Fruit fly (Drosophila melanogaster): ENCODE results near the gene CG15332.

CG15332 gene

DNA sequence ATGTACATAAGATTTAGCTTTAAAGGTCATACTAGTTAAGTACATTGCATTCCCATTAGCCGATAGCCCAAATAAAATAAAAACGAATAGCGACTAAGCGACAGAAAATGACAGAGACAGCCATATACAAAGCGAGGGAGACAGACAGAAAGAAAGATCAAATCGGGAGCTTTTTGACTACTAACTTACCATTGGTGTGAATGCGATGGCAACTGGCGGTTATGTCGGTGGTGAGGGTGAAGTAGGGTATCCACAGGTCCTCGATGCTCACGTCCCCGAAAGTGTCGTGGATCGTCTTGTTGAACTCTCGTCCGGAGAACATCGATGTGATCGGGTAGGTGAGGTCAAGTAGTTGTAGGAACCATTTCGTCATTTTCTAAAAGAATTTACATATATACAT is 5.2 kb upstream of the CG15332 start:
- TF ChIP-seq cic (GFP tag; optimal IDR thresholded peaks at IDR 0.05) (no peak), Hr96 (GFP tag; optimal IDR thresholded peaks at IDR 0.05) (no peak), CG7101 (tag; optimal IDR thresholded peaks at IDR 0.05) (no peak), CG5204 (GFP tag; optimal IDR thresholded peaks at IDR 0.05) (no peak), Clk (GFP tag; optimal IDR thresholded peaks at IDR 0.05) (no peak), CG11617 (GFP tag; optimal IDR thresholded peaks at IDR 0.05) (no peak), CG33017 (tag; optimal IDR thresholded peaks at IDR 0.05) (no peak), cnc (optimal IDR thresholded peaks at IDR 0.05) (no peak), CG14711 (tag; optimal IDR thresholded peaks at IDR 0.05) (no peak)

DNA sequence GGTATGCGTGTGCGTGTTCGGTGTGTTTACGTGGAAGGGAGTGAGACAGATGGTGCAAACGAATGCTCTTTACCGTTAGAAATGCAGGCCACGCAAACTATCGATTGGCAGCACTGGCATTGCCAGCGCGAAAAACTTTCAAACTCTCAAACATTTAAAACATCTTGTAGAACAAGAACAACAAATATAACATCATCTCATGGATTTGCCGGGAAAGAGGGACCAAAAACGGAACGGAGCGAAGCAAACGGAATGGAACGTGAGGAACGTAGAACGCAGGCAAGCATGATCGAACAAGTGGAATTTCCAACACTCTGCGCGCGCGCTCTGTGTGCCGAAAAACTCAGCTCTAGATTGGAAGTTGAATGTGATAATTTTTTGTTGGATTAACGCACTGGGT is 3.7 kb upstream of the CG15332 start:
- TF ChIP-seq ovo (GFP tag; optimal IDR thresholded peaks at IDR 0.05) (peak; percentile 70), CG7045 (GFP tag; optimal IDR thresholded peaks at IDR 0.05) (no peak), pad (GFP tag; optimal IDR thresholded peaks at IDR 0.05) (no peak), Hr96 (GFP tag; optimal IDR thresholded peaks at IDR 0.05) (no peak), Clk (GFP tag; optimal IDR thresholded peaks at IDR 0.05) (no peak)

DNA sequence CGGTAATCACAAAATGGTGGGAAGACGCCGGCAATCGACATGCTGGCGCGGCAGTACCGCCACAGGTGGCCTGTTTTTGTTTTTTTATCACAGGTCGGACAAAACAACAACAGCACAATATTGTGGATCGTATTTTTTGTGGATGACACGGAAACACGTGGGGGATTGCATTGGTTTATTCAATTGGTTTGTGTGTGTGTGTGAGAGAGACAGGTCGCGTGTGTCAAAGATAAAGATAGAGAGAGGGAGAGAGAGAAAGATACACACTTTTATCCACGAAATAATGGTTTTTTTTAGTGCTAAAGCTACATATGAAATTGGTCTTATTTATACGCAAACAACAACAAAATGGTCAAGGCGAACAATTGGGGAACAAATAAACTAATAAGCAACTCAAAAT is 3.2 kb upstream of the CG15332 start:
- TF ChIP-seq CG11617 (GFP tag; optimal IDR thresholded peaks at IDR 0.05) (no peak), kay (GFP tag; ENCODE audit: borderline replicate concordance) (no peak), CG1620 (GFP tag; optimal IDR thresholded peaks at IDR 0.05) (no peak), cic (GFP tag; optimal IDR thresholded peaks at IDR 0.05) (no peak), Mnt (GFP tag; optimal IDR thresholded peaks at IDR 0.05) (peak; percentile 70), toe (GFP tag; optimal IDR thresholded peaks at IDR 0.05) (no peak), CG7045 (GFP tag; optimal IDR thresholded peaks at IDR 0.05) (no peak)

DNA sequence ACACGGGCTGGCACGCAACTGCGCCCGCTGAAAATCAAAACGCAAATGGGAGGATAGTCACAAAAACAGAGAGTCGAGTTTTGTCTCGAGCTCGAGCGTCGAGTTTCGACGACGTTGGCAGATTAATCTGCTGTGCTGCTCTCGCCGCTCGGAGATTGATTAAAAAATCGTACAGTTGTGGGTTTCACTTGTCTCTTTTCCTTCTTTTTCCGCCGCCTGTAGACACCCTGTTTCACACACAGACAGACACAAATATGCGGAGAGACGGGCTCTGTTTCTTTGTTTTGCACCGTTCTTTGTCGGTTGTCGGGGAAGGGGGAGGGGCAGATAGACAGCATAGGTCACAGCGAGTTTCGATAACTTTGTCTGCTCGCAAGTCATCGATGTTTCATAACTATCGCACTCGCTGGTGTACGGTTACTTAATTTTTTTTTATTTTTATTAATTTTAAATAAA is 8.9 kb downstream of the CG15332 start, which contains the start of gene orion:
TSS of gene orion (minus strand) at position 51 of the 456 bp plus-strand sequence.
- TF ChIP-seq Hr96 (GFP tag; optimal IDR thresholded peaks at IDR 0.05), result no peak
- TF ChIP-seq Crg-1 (GFP tag; optimal IDR thresholded peaks at IDR 0.05), result no peak
- TF ChIP-seq tj (GFP tag; optimal IDR thresholded peaks at IDR 0.05), result peak; percentile 95
- TF ChIP-seq ovo (GFP tag; optimal IDR thresholded peaks at IDR 0.05), result peak; percentile 6
- TF ChIP-seq bab1 (GFP tag; optimal IDR thresholded peaks at IDR 0.05), result peak; percentile 76
- peak; percentile 6 for TF ChIP-seq CG14711 (tag; optimal IDR thresholded peaks at IDR 0.05)
- TF ChIP-seq CG11617 (GFP tag; optimal IDR thresholded peaks at IDR 0.05), result peak; percentile 27
- no peak for TF ChIP-seq CG12768 (GFP tag; optimal IDR thresholded peaks at IDR 0.05)
- TF ChIP-seq pad (GFP tag; optimal IDR thresholded peaks at IDR 0.05), result peak; percentile 91
- peak; percentile 16 for TF ChIP-seq Mnt (GFP tag; optimal IDR thresholded peaks at IDR 0.05)

DNA sequence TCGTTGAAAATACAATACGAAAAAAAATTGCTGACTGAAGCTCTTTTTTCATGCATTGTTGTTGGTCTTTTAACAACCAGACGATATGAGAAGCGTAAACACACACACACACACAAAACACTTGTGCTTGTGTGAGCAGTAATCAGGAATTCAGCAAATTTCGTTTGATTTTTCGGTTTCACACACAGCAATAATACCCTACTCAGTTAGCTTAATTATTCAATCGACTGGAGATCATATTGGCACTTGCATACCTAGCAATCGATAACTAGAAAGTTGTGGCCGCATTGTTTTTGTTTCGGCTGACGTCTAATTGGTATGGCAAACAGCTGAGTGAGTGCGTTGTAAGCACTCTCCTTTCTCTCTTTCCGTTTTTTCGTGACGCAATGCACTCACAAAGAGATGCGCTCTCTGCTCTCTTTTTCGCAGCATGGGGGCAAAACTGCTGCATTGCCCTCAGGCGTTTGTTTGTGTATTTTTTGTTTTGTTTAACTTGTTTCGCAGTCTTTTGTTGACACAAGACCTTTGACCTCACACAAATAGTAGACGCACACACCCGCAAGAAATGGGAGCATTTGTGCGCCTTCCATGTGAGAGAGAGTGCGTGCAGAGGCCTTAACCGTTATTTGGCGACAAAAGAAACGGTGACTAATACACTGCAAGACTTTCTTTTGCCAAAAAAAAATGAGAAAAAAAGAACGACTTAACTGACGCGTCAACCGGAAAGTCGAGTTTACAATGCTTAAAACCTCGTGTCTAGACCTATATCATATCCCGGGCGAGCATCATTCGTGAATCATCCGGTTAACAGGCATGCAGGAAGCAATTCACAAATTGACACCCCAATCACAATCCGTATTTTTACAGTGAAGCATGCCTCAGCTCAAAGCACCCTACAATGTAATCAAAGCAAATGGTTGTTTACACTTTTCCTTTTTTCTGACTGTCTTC is 10.7 kb downstream of the CG15332 start:
- no peak for TF ChIP-seq Crg-1 (GFP tag; optimal IDR thresholded peaks at IDR 0.05)
- peak; percentile 100 for TF ChIP-seq tj (GFP tag; optimal IDR thresholded peaks at IDR 0.05)
- peak; percentile 61 for TF ChIP-seq pad (GFP tag; optimal IDR thresholded peaks at IDR 0.05)
- TF ChIP-seq bab1 (GFP tag; optimal IDR thresholded peaks at IDR 0.05), result peak; percentile 72
- no peak for TF ChIP-seq CG1620 (GFP tag; optimal IDR thresholded peaks at IDR 0.05)
- peak; percentile 15 for TF ChIP-seq CG11617 (GFP tag; optimal IDR thresholded peaks at IDR 0.05)
- TF ChIP-seq CG7045 (GFP tag; optimal IDR thresholded peaks at IDR 0.05), result peak; percentile 33
- no peak for TF ChIP-seq CG12768 (GFP tag; optimal IDR thresholded peaks at IDR 0.05)
- TF ChIP-seq CG14711 (tag; optimal IDR thresholded peaks at IDR 0.05), result peak; percentile 53
- TF ChIP-seq kay (GFP tag; ENCODE audit: borderline replicate concordance), result no peak
- no peak for TF ChIP-seq CG33017 (tag; optimal IDR thresholded peaks at IDR 0.05)
- TF ChIP-seq toe (GFP tag; optimal IDR thresholded peaks at IDR 0.05), result peak; percentile 24
- TF ChIP-seq cic (GFP tag; optimal IDR thresholded peaks at IDR 0.05), result peak; percentile 73
- peak; percentile 95 for TF ChIP-seq ovo (GFP tag; optimal IDR thresholded peaks at IDR 0.05)
- peak; percentile 37 for TF ChIP-seq CG7101 (tag; optimal IDR thresholded peaks at IDR 0.05)

DNA sequence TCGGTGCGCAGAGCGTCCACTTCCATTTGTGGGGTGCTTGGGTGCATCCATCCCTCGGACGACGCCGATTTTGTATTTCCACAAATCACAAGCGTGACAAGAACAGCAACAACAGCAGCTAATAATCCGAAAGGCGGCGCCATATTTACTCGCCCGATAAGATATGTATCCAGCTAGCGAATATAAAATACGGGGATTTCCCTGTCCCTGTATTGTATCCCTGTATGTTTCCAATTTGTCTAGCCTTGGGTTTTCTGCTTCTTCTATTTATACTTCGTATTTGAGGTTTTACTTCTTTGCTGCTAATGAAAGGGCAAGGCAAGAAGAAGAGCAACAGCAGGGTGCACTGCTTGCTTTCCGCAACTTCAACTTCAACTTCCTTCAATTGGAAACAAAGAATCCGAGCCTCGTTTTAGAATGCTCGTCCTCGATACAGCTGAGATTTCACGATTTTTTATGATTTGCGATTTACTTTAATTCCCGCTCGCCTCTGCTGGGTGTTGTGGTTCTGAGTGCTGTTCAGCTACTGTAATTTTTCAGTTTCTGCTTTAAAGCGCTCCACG is 11.6 kb downstream of the CG15332 start:
- no peak for TF ChIP-seq CG12768 (GFP tag; optimal IDR thresholded peaks at IDR 0.05)
- no peak for TF ChIP-seq Hr96 (GFP tag; optimal IDR thresholded peaks at IDR 0.05)
- TF ChIP-seq pad (GFP tag; optimal IDR thresholded peaks at IDR 0.05), result no peak
- no peak for TF ChIP-seq CG5204 (GFP tag; optimal IDR thresholded peaks at IDR 0.05)
- no peak for TF ChIP-seq toe (GFP tag; optimal IDR thresholded peaks at IDR 0.05)
- TF ChIP-seq CG1620 (GFP tag; optimal IDR thresholded peaks at IDR 0.05), result no peak
- no peak for TF ChIP-seq CG14711 (tag; optimal IDR thresholded peaks at IDR 0.05)
- no peak for TF ChIP-seq cic (GFP tag; optimal IDR thresholded peaks at IDR 0.05)
- TF ChIP-seq kay (GFP tag; ENCODE audit: borderline replicate concordance), result no peak
- no peak for TF ChIP-seq ovo (GFP tag; optimal IDR thresholded peaks at IDR 0.05)
- no peak for TF ChIP-seq Clk (GFP tag; optimal IDR thresholded peaks at IDR 0.05)
- TF ChIP-seq Crg-1 (GFP tag; optimal IDR thresholded peaks at IDR 0.05), result no peak
- TF ChIP-seq CG7045 (GFP tag; optimal IDR thresholded peaks at IDR 0.05), result no peak
- no peak for TF ChIP-seq bab1 (GFP tag; optimal IDR thresholded peaks at IDR 0.05)
- TF ChIP-seq CG11617 (GFP tag; optimal IDR thresholded peaks at IDR 0.05), result no peak
- TF ChIP-seq Mnt (GFP tag; optimal IDR thresholded peaks at IDR 0.05), result no peak
- no peak for TF ChIP-seq tj (GFP tag; optimal IDR thresholded peaks at IDR 0.05)
- no peak for TF ChIP-seq CG33017 (tag; optimal IDR thresholded peaks at IDR 0.05)
- TF ChIP-seq CG7101 (tag; optimal IDR thresholded peaks at IDR 0.05), result no peak

All from whole organism, adult.